Fruit fly (Drosophila melanogaster): ENCODE data around the gene CG31704.

Gene CG31704

DNA sequence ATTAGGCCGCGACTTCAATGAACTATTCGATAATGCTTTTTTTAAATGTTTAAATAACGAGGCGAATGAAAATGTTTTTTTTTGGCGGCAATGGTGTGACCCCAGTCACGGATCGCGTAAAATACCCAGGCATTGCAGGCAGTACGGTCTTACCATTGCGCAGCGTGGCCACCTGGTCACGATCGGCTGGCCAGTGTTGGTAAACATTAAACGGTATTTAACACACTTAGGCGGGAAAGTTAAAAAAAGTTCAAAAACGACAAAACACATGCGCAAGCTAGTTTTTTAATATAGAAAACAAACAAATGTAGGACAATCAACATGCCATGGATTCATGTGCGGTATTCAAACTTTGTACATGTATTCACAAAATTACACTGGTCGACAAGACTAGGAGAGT lies 11.2 kb upstream of the CG31704 start, which contains the start of gene esc (continued):
- TF ChIP-seq usp (GFP tag; optimal IDR thresholded peaks at IDR 0.05) (no peak), ken (GFP tag; IDR thresholded peaks at IDR 0.05) (peak; percentile 34; the same call in 1 of the 3 replicates), Hr39 (optimal IDR thresholded peaks at IDR 0.05) (no peak), luna (GFP tag; optimal IDR thresholded peaks at IDR 0.05) (no peak), Bdp1 (GFP tag; optimal IDR thresholded peaks at IDR 0.05) (peak; percentile 30), CG12769 (tag; optimal IDR thresholded peaks at IDR 0.05) (no peak), CG17186 (GFP tag; optimal IDR thresholded peaks at IDR 0.05) (peak; percentile 79), dimm (GFP tag; IDR thresholded peaks at IDR 0.05) (no peak), CG10147 (GFP tag; optimal IDR thresholded peaks at IDR 0.05) (no peak), jigr1 (GFP tag; IDR thresholded peaks at IDR 0.05) (no peak), Nf-YA (GFP tag; IDR thresholded peaks at IDR 0.05) (no peak), zf30C (GFP tag; optimal IDR thresholded peaks at IDR 0.05) (no peak), H2.0 (GFP tag; IDR thresholded peaks at IDR 0.05) (no peak), CG10274 (GFP tag; optimal IDR thresholded peaks at IDR 0.05) (no peak), CG33213 (GFP tag; optimal IDR thresholded peaks at IDR 0.05) (peak; percentile 70), CG43689 (GFP tag; IDR thresholded peaks at IDR 0.05) (no peak), klu (GFP tag; IDR thresholded peaks at IDR 0.05) (no peak), kah (GFP tag; optimal IDR thresholded peaks at IDR 0.05) (no peak), Antp (GFP tag; optimal IDR thresholded peaks at IDR 0.05) (peak; percentile 30), CG11398 (GFP tag; optimal IDR thresholded peaks at IDR 0.05) (no peak)

DNA sequence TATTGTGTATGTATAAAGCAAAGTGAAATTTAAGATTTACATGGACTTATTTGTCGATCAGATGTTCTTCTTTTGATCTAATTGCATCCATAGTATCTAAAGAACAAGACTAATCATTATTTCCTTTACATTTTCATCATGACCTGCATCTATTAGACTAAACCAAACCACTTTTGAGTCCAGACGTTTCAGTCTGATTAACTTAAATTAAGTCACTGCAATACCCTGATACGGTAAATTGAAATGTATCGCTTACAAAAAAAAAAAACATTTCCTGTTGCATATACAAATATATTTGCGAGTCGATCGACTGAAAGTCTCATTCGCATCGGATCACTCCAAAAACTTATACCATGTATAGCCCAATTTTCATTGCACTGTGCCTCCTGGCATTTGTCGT lies 6.7 kb upstream of the CG31704 start, which contains the start of gene CG45011:
Gene CG45011 (plus strand): TSS at position 301 of the 400 bp plus-strand sequence.
- TF ChIP-seq CG4820 (GFP tag; optimal IDR thresholded peaks at IDR 0.05) (no peak), CG2129 (GFP tag; IDR thresholded peaks at IDR 0.05; ENCODE audit: partially characterized antibody) (no peak)

DNA sequence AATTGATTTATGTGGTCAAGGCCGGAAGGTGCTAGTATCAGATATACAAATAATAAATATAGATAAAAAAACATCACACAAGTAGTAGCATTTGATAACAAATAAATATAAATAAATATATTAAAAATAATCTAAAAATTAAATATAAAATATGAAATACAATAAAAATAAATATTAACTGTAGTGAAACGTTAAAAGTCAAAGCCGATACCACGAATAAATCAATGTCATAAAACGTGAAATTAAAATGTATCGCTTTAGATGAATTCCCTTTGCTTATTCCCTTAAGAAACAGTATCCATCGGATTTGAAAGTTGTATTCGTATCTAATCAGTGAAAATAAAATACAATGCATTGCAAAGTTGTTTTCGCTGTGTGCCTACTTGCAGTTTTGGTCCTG lies 6.2 kb upstream of the CG31704 start, which contains the start of gene CG45012:
Gene CG45012 (plus strand): TSS at position 301 of the 400 bp plus-strand sequence.
- TF ChIP-seq Dad (GFP tag; optimal IDR thresholded peaks at IDR 0.05) (no peak), CG1603 (tag; optimal IDR thresholded peaks at IDR 0.05) (no peak), Tbp (GFP tag; optimal IDR thresholded peaks at IDR 0.05) (no peak), pum (GFP tag; optimal IDR thresholded peaks at IDR 0.05) (no peak), CG4360 (GFP tag; IDR thresholded peaks at IDR 0.05) (no peak), Oli (tag; optimal IDR thresholded peaks at IDR 0.05) (no peak), CG4404 (GFP tag; IDR thresholded peaks at IDR 0.05) (no peak), CG16815 (GFP tag; optimal IDR thresholded peaks at IDR 0.05) (no peak), CG3163 (GFP tag; optimal IDR thresholded peaks at IDR 0.05) (no peak)

DNA sequence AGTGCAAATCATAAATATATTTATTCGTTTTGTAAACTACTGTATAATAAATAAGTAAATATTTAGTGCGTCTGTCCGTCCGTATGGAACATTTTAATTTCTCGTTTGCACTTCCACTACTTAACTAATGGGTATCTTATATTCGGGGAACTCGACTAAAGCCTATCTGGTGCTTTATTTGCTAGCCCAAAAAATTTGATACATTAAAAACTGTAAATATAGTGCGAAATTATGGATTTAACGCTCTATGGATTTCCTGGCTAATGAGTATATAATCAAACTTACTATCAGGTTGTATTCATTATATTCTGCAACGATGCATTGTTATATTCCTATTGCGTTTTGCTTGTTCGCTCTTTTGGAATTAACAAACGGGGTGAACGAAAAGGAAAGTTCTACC lies 3.5 kb upstream of the CG31704 start, which contains the start of gene Sfp33A4:
Gene Sfp33A4 (plus strand): TSS at position 301 of the 400 bp plus-strand sequence.
- TF ChIP-seq eve (GFP tag; optimal IDR thresholded peaks at IDR 0.05), result no peak
- no peak for TF ChIP-seq CG6254 (GFP tag; optimal IDR thresholded peaks at IDR 0.05)
- no peak for TF ChIP-seq CG3407 (GFP tag; optimal IDR thresholded peaks at IDR 0.05)
- TF ChIP-seq CG30020 (tag; optimal IDR thresholded peaks at IDR 0.05), result no peak
- TF ChIP-seq Fer1 (GFP tag; optimal IDR thresholded peaks at IDR 0.05), result no peak
- TF ChIP-seq ATbp (GFP tag; optimal IDR thresholded peaks at IDR 0.05), result no peak
- TF ChIP-seq Atf3 (GFP tag; optimal IDR thresholded peaks at IDR 0.05), result no peak
- TF ChIP-seq Ets65A (GFP tag), result peak; percentile 4
- no peak for TF ChIP-seq Awh (GFP tag; IDR thresholded peaks at IDR 0.05)
